Worm (Caenorhabditis elegans) whole organism, L4 larva: ENCODE measurements around the gene amph-1.

Experiments used
- F26F4.8 ChIP-seq: fragments of 200-800 bp; sonication (Bioruptor generic); conservative IDR thresholded peaks from 2 replicates; pipeline ENCODE4 v1.3.6; 2022; ENCODE audit warnings: missing genetic modification characterization, missing compliant biosample characterization
- T20F7.1 ChIP-seq: fragments of 200-800 bp; sonication (Bioruptor generic); optimal IDR thresholded peaks from 2 replicates; lab custom pipeline; 2018; ENCODE audit warnings: mild to moderate bottlenecking, missing genetic modification characterization, missing compliant biosample characterization
- Y105C5A.15 ChIP-seq: fragments of 200-800 bp; sonication (Bioruptor generic); IDR thresholded peaks from 2 replicates; pipeline ENCODE4 v1.3.6; 2022; ENCODE audit warnings: missing genetic modification characterization, missing compliant biosample characterization
- ZK337.2 ChIP-seq: fragments of 200-800 bp; sonication (Bioruptor generic); IDR thresholded peaks from 2 replicates; pipeline ENCODE4 v1.3.6; 2022; ENCODE audit warnings: missing genetic modification reagents, missing genetic modification characterization, missing compliant biosample characterization
- ZK546.5 ChIP-seq, 2 experiments: sonication (generic microtip); optimal IDR thresholded peaks; 2 replicates each; lab custom pipeline; 2017; ENCODE audit warnings: missing biosample characterization in 2 of 2, missing genetic modification characterization in 2 of 2
- aha-1 ChIP-seq: fragments of 150-350 bp; peaks from one replicate; lab custom pipeline; 2014; ENCODE audit warnings: missing biosample characterization, missing genetic modification characterization
- arid-1 ChIP-seq: fragments of 200-800 bp; sonication (Bioruptor generic); conservative IDR thresholded peaks from 2 replicates; pipeline ENCODE4 v1.3.6; 2022; ENCODE audit warnings: missing genetic modification reagents, missing genetic modification characterization, missing compliant biosample characterization
- ceh-20 ChIP-seq: fragments of 200-800 bp; sonication (Bioruptor generic); IDR thresholded peaks from 2 replicates; pipeline ENCODE4 v1.3.6; 2022; ENCODE audit warnings: missing genetic modification reagents, missing genetic modification characterization, missing compliant biosample characterization
- ceh-44 ChIP-seq: fragments of 200-800 bp; sonication (Bioruptor generic); IDR thresholded peaks from 2 replicates; pipeline ENCODE4 v1.3.6; 2022; ENCODE audit warnings: missing genetic modification reagents, missing genetic modification characterization, missing compliant biosample characterization
- cey-2 ChIP-seq: sonication (generic microtip); optimal IDR thresholded peaks from 3 replicates; lab custom pipeline; 2017; ENCODE audit warnings: missing genetic modification characterization, mild to moderate bottlenecking, missing compliant biosample characterization, antibody characterized with exemption, borderline replicate concordance; ENCODE audit not compliant: insufficient read depth
- daf-12 ChIP-seq: fragments of 150-350 bp; optimal IDR thresholded peaks from 2 replicates; lab custom pipeline; 2014; ENCODE audit warnings: missing biosample characterization, missing genetic modification reagents, missing genetic modification characterization
- daf-16 ChIP-seq, 3 experiments: sonication (generic microtip); optimal IDR thresholded peaks; 2 replicates each; lab custom pipeline; 2016 to 2017; ENCODE audit warnings: missing genetic modification characterization in 3 of 3, missing genetic modification reagents in 3 of 3, mild to moderate bottlenecking in 2 of 3, missing compliant biosample characterization in 2 of 3, missing biosample characterization in 1 of 3, moderate library complexity in 1 of 3
- daf-19 ChIP-seq: fragments of 200-800 bp; sonication (Bioruptor generic); conservative IDR thresholded peaks from 2 replicates; pipeline ENCODE4 v1.3.6; 2022; ENCODE audit warnings: missing genetic modification characterization, missing compliant biosample characterization
- daf-8 ChIP-seq: fragments of 200-800 bp; sonication (Bioruptor generic); IDR thresholded peaks from 2 replicates; pipeline ENCODE4 v1.3.6; 2022; ENCODE audit warnings: missing genetic modification characterization, missing compliant biosample characterization
- dmd-6 ChIP-seq: fragments of 200-800 bp; sonication (Bioruptor generic); IDR thresholded peaks from 2 replicates; pipeline ENCODE4 v1.3.6; 2022; ENCODE audit warnings: missing genetic modification reagents, missing genetic modification characterization, missing compliant biosample characterization
- dmd-8 ChIP-seq: fragments of 200-800 bp; sonication (Bioruptor generic); IDR thresholded peaks from 2 replicates; pipeline ENCODE4 v1.3.6; 2022; ENCODE audit warnings: missing genetic modification characterization, missing compliant biosample characterization
- dve-1 ChIP-seq: sonication (generic microtip); optimal IDR thresholded peaks from 2 replicates; lab custom pipeline; 2017; ENCODE audit warnings: antibody characterized with exemption, mild to moderate bottlenecking, missing genetic modification characterization, missing compliant biosample characterization; ENCODE audit not compliant: insufficient read depth
- egl-27 ChIP-seq: sonication (generic microtip); optimal IDR thresholded peaks from 3 replicates; lab custom pipeline; 2017; ENCODE audit warnings: missing biosample characterization, missing genetic modification reagents, missing genetic modification characterization
- egl-43 ChIP-seq: fragments of 200-800 bp; sonication (Bioruptor generic); IDR thresholded peaks from 2 replicates; pipeline ENCODE4 v1.3.6; 2022; ENCODE audit warnings: missing genetic modification reagents, missing genetic modification characterization, missing compliant biosample characterization
- gei-8 ChIP-seq: fragments of 200-800 bp; sonication (Bioruptor generic); optimal IDR thresholded peaks from 2 replicates; lab custom pipeline; 2018; ENCODE audit warnings: mild to moderate bottlenecking, missing genetic modification characterization, missing compliant biosample characterization
- hif-1 ChIP-seq, 2 experiments: sonication (generic microtip); optimal IDR thresholded peaks; 2 replicates each; lab custom pipeline; 2016 to 2017; ENCODE audit warnings: missing compliant biosample characterization in 2 of 2, missing genetic modification characterization in 2 of 2, missing genetic modification reagents in 2 of 2, missing genotype in 2 of 2, mild to moderate bottlenecking in 1 of 2
- hlh-11 ChIP-seq: fragments of 200-800 bp; sonication (Bioruptor generic); optimal IDR thresholded peaks from 2 replicates; lab custom pipeline; 2018; ENCODE audit warnings: mild to moderate bottlenecking, missing genetic modification characterization, missing compliant biosample characterization
- hlh-30 ChIP-seq: sonication (generic microtip); optimal IDR thresholded peaks from 2 replicates; lab custom pipeline; 2017; ENCODE audit warnings: antibody characterized with exemption, mild to moderate bottlenecking, missing genetic modification characterization, missing compliant biosample characterization; ENCODE audit not compliant: insufficient read depth
- lsy-2 ChIP-seq, 2 experiments: fragments of 150-350 bp in 1 of 2; sonication (generic microtip) in 1 of 2; optimal IDR thresholded peaks; 2 replicates each; lab custom pipeline; 2014 to 2017; ENCODE audit warnings: missing biosample characterization in 2 of 2, missing genetic modification characterization in 2 of 2
- mdl-1 ChIP-seq, 2 experiments: fragments of 150-350 bp in 1 of 2; sonication (generic microtip) in 1 of 2; optimal IDR thresholded peaks; 2 replicates each; lab custom pipeline; 2014 to 2017; ENCODE audit warnings: missing biosample characterization in 2 of 2, missing genetic modification characterization in 2 of 2
- mes-2 ChIP-seq: sonication (generic microtip); optimal IDR thresholded peaks from 2 replicates; lab custom pipeline; 2016; ENCODE audit warnings: missing genotype, mild to moderate bottlenecking, missing genetic modification characterization, missing compliant biosample characterization; ENCODE audit not compliant: poor library complexity, severe bottlenecking
- mxl-3 ChIP-seq: fragments of 200-800 bp; sonication (Bioruptor generic); optimal IDR thresholded peaks from 2 replicates; lab custom pipeline; 2018; ENCODE audit warnings: mild to moderate bottlenecking, missing genetic modification characterization, missing compliant biosample characterization
- nhr-10 ChIP-seq: fragments of 150-350 bp; optimal IDR thresholded peaks from 2 replicates; lab custom pipeline; 2014; ENCODE audit warnings: missing biosample characterization, missing genetic modification characterization
- nhr-11 ChIP-seq: fragments of 150-350 bp; optimal IDR thresholded peaks from 2 replicates; lab custom pipeline; 2014; ENCODE audit warnings: missing biosample characterization, missing genetic modification characterization
- nhr-111 ChIP-seq: fragments of 200-800 bp; sonication (Bioruptor generic); optimal IDR thresholded peaks from 2 replicates; lab custom pipeline; 2018; ENCODE audit warnings: mild to moderate bottlenecking, missing genetic modification characterization, missing compliant biosample characterization
- nhr-28 ChIP-seq: fragments of 150-350 bp; optimal IDR thresholded peaks from 2 replicates; lab custom pipeline; 2014; ENCODE audit warnings: missing biosample characterization, missing genetic modification characterization
- nhr-48 ChIP-seq: sonication (generic microtip); optimal IDR thresholded peaks from 2 replicates; lab custom pipeline; 2016; ENCODE audit warnings: mild to moderate bottlenecking, missing genetic modification characterization, missing compliant biosample characterization
- nhr-77 ChIP-seq: fragments of 150-350 bp; optimal IDR thresholded peaks from 2 replicates; lab custom pipeline; 2014; ENCODE audit warnings: missing biosample characterization, missing genetic modification characterization
- pha-4 ChIP-seq, 2 experiments: fragments of 150-350 bp in 1 of 2; fragments of 200-800 bp in 1 of 2; sonication (Bioruptor generic) in 1 of 2; IDR thresholded peaks in 1 of 2; optimal IDR thresholded peaks in 1 of 2; 2 replicates each; pipeline versions ENCODE4 v1.3.6 to Lab custom; 2014 to 2022; ENCODE audit warnings: missing genetic modification characterization in 2 of 2, missing genetic modification reagents in 2 of 2, missing biosample characterization in 1 of 2, missing compliant biosample characterization in 1 of 2
- pqm-1 ChIP-seq: sonication (generic microtip); optimal IDR thresholded peaks from 2 replicates; lab custom pipeline; 2017; ENCODE audit warnings: missing biosample characterization, missing genetic modification characterization
- rbr-2 ChIP-seq: sonication (generic microtip); optimal IDR thresholded peaks from 2 replicates; lab custom pipeline; 2016; ENCODE audit warnings: missing genotype, missing genetic modification characterization, missing compliant biosample characterization
- snpc-1.2 ChIP-seq: fragments of 200-800 bp; sonication (Bioruptor generic); IDR thresholded peaks from 2 replicates; pipeline ENCODE4 v1.3.6; 2022; ENCODE audit warnings: missing genetic modification reagents, missing genetic modification characterization, missing compliant biosample characterization
- unc-130 ChIP-seq: sonication (generic microtip); optimal IDR thresholded peaks from 2 replicates; lab custom pipeline; 2016; ENCODE audit warnings: missing genetic modification reagents, missing genetic modification characterization, missing compliant biosample characterization
- unc-62 ChIP-seq, 3 experiments: fragments of 150-350 bp in 1 of 3; sonication (generic microtip); optimal IDR thresholded peaks in 2 of 3; peaks in 1 of 3; 1 replicate in 1 of 3; 2 replicates in 2 of 3; lab custom pipeline; 2014 to 2017; ENCODE audit warnings: missing biosample characterization in 3 of 3, missing genetic modification characterization in 3 of 3, missing genetic modification reagents in 3 of 3, missing genotype in 1 of 3
- zip-11 ChIP-seq: fragments of 200-800 bp; sonication (Bioruptor generic); IDR thresholded peaks from 2 replicates; pipeline ENCODE4 v1.3.6; 2022; ENCODE audit warnings: missing genetic modification characterization, missing compliant biosample characterization
- zip-2 ChIP-seq: fragments of 150-350 bp; optimal IDR thresholded peaks from 2 replicates; lab custom pipeline; 2014; ENCODE audit warnings: missing biosample characterization, missing genetic modification characterization

The amph-1 gene

DNA sequence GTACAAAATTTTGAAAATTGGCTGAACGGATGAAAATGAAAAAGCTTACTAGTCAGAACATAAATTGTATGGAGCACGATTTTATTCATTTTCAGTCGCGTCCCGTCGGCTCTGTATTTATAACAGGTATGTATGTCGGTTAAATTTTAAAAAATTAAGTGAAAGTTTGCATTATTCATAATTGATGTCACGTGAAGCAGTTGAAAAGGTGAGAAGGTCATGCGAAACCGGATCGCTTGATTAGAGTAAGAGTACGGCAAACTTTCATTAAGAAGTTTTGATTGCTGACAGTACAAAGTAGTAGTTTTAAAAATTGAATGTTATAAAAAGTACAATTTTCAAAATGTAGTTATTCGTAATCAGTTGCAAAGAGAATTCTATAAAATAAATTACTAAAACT, 25.5 kb upstream of the amph-1 start:
- peak in 1 of 2 experiments; percentile 84 for TF ChIP-seq unc-62 (GFP tag; optimal IDR thresholded peaks at IDR 0.05 in 1 of 2; lab: Kevin White, UChicago)
- TF ChIP-seq unc-62 (tag; optimal IDR thresholded peaks at IDR 0.05; lab: Kevin White, UChicago): no peak
- no peak for TF ChIP-seq Y105C5A.15 (GFP tag; lab: Robert Waterston, UW)
- no peak for TF ChIP-seq hlh-30 (tag; lab: Kevin White, UChicago)

ce11 chrIV:9672434-9672833, 24.8 kb upstream of the amph-1 start:
- TF ChIP-seq daf-16 (GFP tag; optimal IDR thresholded peaks at IDR 0.05; lab: Kevin White, UChicago): no peak
- TF ChIP-seq daf-16 (tag; optimal IDR thresholded peaks at IDR 0.05; lab: Kevin White, UChicago): no peak
- no peak for TF ChIP-seq daf-19 (GFP tag; lab: Robert Waterston, UW)
- TF ChIP-seq lsy-2 (tag; optimal IDR thresholded peaks at IDR 0.05; lab: Kevin White, UChicago): peak in 1 of 2 experiments; percentile 82
- no peak for TF ChIP-seq ceh-44 (GFP tag; lab: Robert Waterston, UW)
- peak; percentile 71 for TF ChIP-seq hlh-30 (tag; lab: Kevin White, UChicago)
- peak; percentile 38 for TF ChIP-seq gei-8 (GFP tag; lab: Kevin White, UChicago)
- no peak for TF ChIP-seq egl-43 (GFP tag; lab: Robert Waterston, UW)
- TF ChIP-seq zip-11: no peak
- TF ChIP-seq hlh-11 (tag; lab: Kevin White, UChicago): peak; percentile 73
- TF ChIP-seq unc-62 (GFP tag; optimal IDR thresholded peaks at IDR 0.05 in 1 of 2; lab: Kevin White, UChicago): peak in 1 of 2 experiments; percentile 66
- TF ChIP-seq unc-62 (tag; optimal IDR thresholded peaks at IDR 0.05; lab: Kevin White, UChicago): no peak
- peak; percentile 7 for TF ChIP-seq mxl-3 (GFP tag; lab: Kevin White, UChicago)
- TF ChIP-seq egl-27 (tag; lab: Kevin White, UChicago): no peak
- no peak for TF ChIP-seq ceh-20 (GFP tag; lab: Robert Waterston, UW)
- TF ChIP-seq cey-2: peak; percentile 53
- TF ChIP-seq mdl-1 (tag; optimal IDR thresholded peaks at IDR 0.05; lab: Kevin White, UChicago): peak in 1 of 2 experiments; percentile 80
- TF ChIP-seq dmd-8 (GFP tag; lab: Robert Waterston, UW): no peak
- no peak for TF ChIP-seq snpc-1.2 (GFP tag; lab: Robert Waterston, UW)
- no peak for TF ChIP-seq daf-12 (tag; lab: Kevin White, UChicago)
- TF ChIP-seq dmd-6 (GFP tag; lab: Robert Waterston, UW): peak; percentile 59
- no peak for TF ChIP-seq unc-130 (GFP tag; lab: Kevin White, UChicago)
- no peak for TF ChIP-seq mes-2 (tag; lab: Kevin White, UChicago)
- TF ChIP-seq ZK337.2 (GFP tag; lab: Robert Waterston, UW): no peak
- TF ChIP-seq nhr-48 (tag; lab: Kevin White, UChicago): peak; percentile 32
- no peak for TF ChIP-seq arid-1
- peak; percentile 82 for TF ChIP-seq nhr-28
- TF ChIP-seq F26F4.8: no peak
- TF ChIP-seq rbr-2 (tag; lab: Kevin White, UChicago): no peak
- peak; percentile 97 for TF ChIP-seq aha-1 (tag; lab: Kevin White, UChicago)

DNA sequence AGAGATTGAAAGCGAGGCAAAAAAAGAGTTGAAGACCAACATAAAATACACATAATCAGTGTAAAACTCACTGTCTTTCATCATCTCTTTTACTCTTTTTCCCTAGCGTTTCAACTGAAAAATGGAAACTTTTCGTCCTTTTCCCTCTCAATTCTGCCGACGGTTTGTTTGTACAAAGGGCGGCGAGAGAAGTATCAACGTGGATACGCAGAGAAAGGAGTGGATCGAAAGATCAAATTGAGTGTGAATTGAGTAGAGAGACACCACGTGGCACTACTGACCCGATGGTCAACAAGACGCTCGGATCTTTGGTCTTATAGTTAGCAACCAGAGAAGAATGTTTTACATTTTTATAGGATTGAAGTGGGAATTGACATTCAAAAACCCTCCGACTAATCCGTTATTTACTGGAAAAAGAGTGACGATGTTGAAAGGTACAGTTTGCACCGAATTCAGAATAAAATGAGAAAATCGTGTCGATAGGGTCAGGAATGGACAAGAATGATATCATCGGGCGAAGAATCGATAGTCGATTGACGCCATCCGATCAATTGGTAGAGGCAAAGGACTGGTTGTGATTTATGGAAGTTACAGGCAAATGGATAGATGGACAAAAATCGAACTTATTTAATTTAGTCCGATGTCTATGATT, 23.5 kb upstream of the amph-1 start:
- TF ChIP-seq unc-62 (GFP tag; optimal IDR thresholded peaks at IDR 0.05 in 1 of 2; lab: Kevin White, UChicago): peak in 1 of 2 experiments; percentile 95
- TF ChIP-seq unc-62 (tag; optimal IDR thresholded peaks at IDR 0.05; lab: Kevin White, UChicago): no peak
- peak; percentile 78 for TF ChIP-seq nhr-28
- TF ChIP-seq pqm-1 (tag; lab: Kevin White, UChicago): peak; percentile 79
- TF ChIP-seq lsy-2 (tag; optimal IDR thresholded peaks at IDR 0.05; lab: Kevin White, UChicago): peak in 1 of 2 experiments; percentile 68
- TF ChIP-seq dve-1 (tag; lab: Kevin White, UChicago): peak; percentile 94
- no peak for TF ChIP-seq egl-27 (tag; lab: Kevin White, UChicago)
- peak; percentile 30 for TF ChIP-seq nhr-10
- TF ChIP-seq mxl-3 (GFP tag; lab: Kevin White, UChicago): peak; percentile 86
- TF ChIP-seq ZK546.5 (tag; optimal IDR thresholded peaks at IDR 0.05; lab: Kevin White, UChicago): no peak
- TF ChIP-seq T20F7.1 (GFP tag; lab: Kevin White, UChicago): no peak
- TF ChIP-seq nhr-11 (tag; lab: Kevin White, UChicago): peak; percentile 24
- TF ChIP-seq hif-1 (tag; optimal IDR thresholded peaks at IDR 0.05; lab: Kevin White, UChicago): peak in 1 of 2 experiments; percentile 37
- peak; percentile 64 to 84 for TF ChIP-seq mdl-1 (tag; optimal IDR thresholded peaks at IDR 0.05; lab: Kevin White, UChicago)
- TF ChIP-seq dmd-6 (GFP tag; lab: Robert Waterston, UW): peak; percentile 86
- peak; percentile 84 for TF ChIP-seq hlh-11 (tag; lab: Kevin White, UChicago)
- peak; percentile 33 for TF ChIP-seq zip-2
- peak; percentile 57; the same call in 1 of the 2 replicates for TF ChIP-seq pha-4 (GFP tag; IDR thresholded peaks at IDR 0.05; lab: Robert Waterston, UW)
- TF ChIP-seq pha-4 (tag; optimal IDR thresholded peaks at IDR 0.05; lab: Kevin White, UChicago): peak; percentile 91
- TF ChIP-seq hlh-30 (tag; lab: Kevin White, UChicago): peak; percentile 77
- TF ChIP-seq daf-16 (GFP tag; optimal IDR thresholded peaks at IDR 0.05; lab: Kevin White, UChicago): peak in 1 of 2 experiments; percentile 39
- TF ChIP-seq daf-16 (tag; optimal IDR thresholded peaks at IDR 0.05; lab: Kevin White, UChicago): peak; percentile 84
- TF ChIP-seq nhr-111 (GFP tag; lab: Kevin White, UChicago): no peak
- TF ChIP-seq nhr-77 (tag; lab: Kevin White, UChicago): peak; percentile 86
- no peak for TF ChIP-seq daf-8 (GFP tag; lab: Robert Waterston, UW)
